Worm (Caenorhabditis elegans): Measurements from ENCODE around the gene clec-143.

clec-143 gene

ce11 chrII:10447348-10448316, 22.5 kb downstream of the clec-143 start, which contains the start of gene ZK673.2 (continued):
- peak in 1 of 2 experiments; percentile 99 for TF ChIP-seq unc-62 (GFP tag; optimal IDR thresholded peaks at IDR 0.05 in 1 of 2)
- TF ChIP-seq unc-62 (tag; optimal IDR thresholded peaks at IDR 0.05): no peak
- TF ChIP-seq nhr-11 (tag; optimal IDR thresholded peaks at IDR 0.05): peak; percentile 77
- peak; percentile 89 for TF ChIP-seq hlh-11 (tag; optimal IDR thresholded peaks at IDR 0.05)
- TF ChIP-seq mdl-1 (tag; optimal IDR thresholded peaks at IDR 0.05): peak; percentile 48 to 92
- TF ChIP-seq lin-29 (GFP tag; IDR thresholded peaks at IDR 0.05): no peak
- no peak for TF ChIP-seq ztf-11 (tag; optimal IDR thresholded peaks at IDR 0.05)
- peak; percentile 26 for TF ChIP-seq nhr-77 (tag; optimal IDR thresholded peaks at IDR 0.05)
- no peak for TF ChIP-seq duxl-1 (tag; optimal IDR thresholded peaks at IDR 0.05; ENCODE audit: poor library complexity)
- peak; percentile 68; the same call in 1 of the 2 replicates for TF ChIP-seq php-3 (GFP tag; IDR thresholded peaks at IDR 0.05)
- TF ChIP-seq F49E8.2 (tag; optimal IDR thresholded peaks at IDR 0.05; ENCODE audit: borderline replicate concordance): no peak
- TF ChIP-seq Y75B8A.6 (GFP tag; IDR thresholded peaks at IDR 0.05): no peak
- peak; percentile 70 for TF ChIP-seq nhr-28 (tag; optimal IDR thresholded peaks at IDR 0.05)
- no peak for TF ChIP-seq ces-1 (GFP tag; optimal IDR thresholded peaks at IDR 0.05)
- TF ChIP-seq lin-13 (GFP tag; optimal IDR thresholded peaks at IDR 0.05): no peak
- no peak for TF ChIP-seq daf-12 (tag; optimal IDR thresholded peaks at IDR 0.05)
- TF ChIP-seq T26A8.4 (GFP tag; IDR thresholded peaks at IDR 0.05): peak; percentile 10; the same call in 1 of the 2 replicates
- TF ChIP-seq mes-2 (tag; optimal IDR thresholded peaks at IDR 0.05; ENCODE audit: poor library complexity, severe bottlenecking): peak; percentile 42
- TF ChIP-seq Y105C5A.15 (GFP tag; IDR thresholded peaks at IDR 0.05): no peak
- TF ChIP-seq mxl-2 (GFP tag; conservative IDR thresholded peaks at IDR 0.05): no peak
- TF ChIP-seq nhr-10 (tag; optimal IDR thresholded peaks at IDR 0.05): peak; percentile 61
- TF ChIP-seq ceh-32 (tag; optimal IDR thresholded peaks at IDR 0.05; ENCODE audit: poor library complexity): no peak
- TF ChIP-seq daf-8 (GFP tag; IDR thresholded peaks at IDR 0.05): no peak
- TF ChIP-seq attf-4 (tag; optimal IDR thresholded peaks at IDR 0.05): no peak
- TF ChIP-seq zfp-2 (tag; optimal IDR thresholded peaks at IDR 0.05): no peak
- TF ChIP-seq fos-1 (tag; optimal IDR thresholded peaks at IDR 0.05): no peak
- TF ChIP-seq ceh-44 (GFP tag; IDR thresholded peaks at IDR 0.05): no peak
- peak in 1 of 2 experiments; percentile 72 for TF ChIP-seq hif-1 (tag; optimal IDR thresholded peaks at IDR 0.05)
- no peak for TF ChIP-seq saeg-2 (GFP tag; IDR thresholded peaks at IDR 0.05)
- no peak for TF ChIP-seq unc-39 (tag; optimal IDR thresholded peaks at IDR 0.05)
- no peak for TF ChIP-seq lin-38 (GFP tag; IDR thresholded peaks at IDR 0.05)
- TF ChIP-seq egl-27 (tag; optimal IDR thresholded peaks at IDR 0.05): no peak
- no peak for TF ChIP-seq lim-7 (GFP tag; IDR thresholded peaks at IDR 0.05)
- TF ChIP-seq set-16 (GFP tag; IDR thresholded peaks at IDR 0.05): no peak
- TF ChIP-seq mep-1 (tag; optimal IDR thresholded peaks at IDR 0.05): peak; percentile 11
- TF ChIP-seq lsy-2 (tag; optimal IDR thresholded peaks at IDR 0.05): peak in 1 of 2 experiments; percentile 28
- TF ChIP-seq F37D6.2 (tag; optimal IDR thresholded peaks at IDR 0.05): no peak
- TF ChIP-seq mxl-3 (GFP tag; optimal IDR thresholded peaks at IDR 0.05): peak; percentile 85
- peak; percentile 46 for TF ChIP-seq pqm-1 (tag; optimal IDR thresholded peaks at IDR 0.05)
- no peak for TF ChIP-seq F26F4.8 (GFP tag; conservative IDR thresholded peaks at IDR 0.05)
- TF ChIP-seq nhr-76 (tag; optimal IDR thresholded peaks at IDR 0.05): no peak
